Fruit fly (Drosophila melanogaster) whole organism, embryonic: Measurements from ENCODE around the gene feo.

ENCODE experiments used
- ATbp ChIP-seq: fragments of 200-800 bp; sonication (Bioruptor generic); optimal IDR thresholded peaks from 2 replicates; lab custom pipeline; 2017; ENCODE audit warnings: missing biosample characterization, mild to moderate bottlenecking, missing genetic modification characterization, missing genetic modification reagents
- Atf6 ChIP-seq: fragments of 200-800 bp; sonication (Bioruptor generic); IDR thresholded peaks from 2 replicates; pipeline ENCODE4 v1.3.6; 2022; ENCODE audit warnings: missing biosample characterization, missing genetic modification characterization
- CG10462 ChIP-seq: fragments of 200-800 bp; sonication (Bioruptor generic); optimal IDR thresholded peaks from 2 replicates; lab custom pipeline; 2016; ENCODE audit warnings: missing biosample characterization, missing genetic modification characterization
- CG10959 ChIP-seq: fragments of 200-800 bp; sonication (Bioruptor generic); IDR thresholded peaks from 2 replicates; pipeline ENCODE4 v1.3.6; 2022; ENCODE audit warnings: missing biosample characterization, missing genetic modification characterization
- CG11247 ChIP-seq: fragments of 200-800 bp; sonication (Bioruptor generic); IDR thresholded peaks from 2 replicates; pipeline ENCODE4 v1.3.6; 2022; ENCODE audit warnings: missing biosample characterization, missing genetic modification characterization
- CG11504 ChIP-seq: fragments of 200-800 bp; sonication (Bioruptor generic); optimal IDR thresholded peaks from 3 replicates; lab custom pipeline; 2019; ENCODE audit warnings: missing biosample characterization, mild to moderate bottlenecking, missing genetic modification characterization, moderate library complexity
- CG12219 ChIP-seq: fragments of 200-800 bp; sonication (Bioruptor generic); optimal IDR thresholded peaks from 3 replicates; lab custom pipeline; 2018; ENCODE audit warnings: missing biosample characterization, mild to moderate bottlenecking, missing genetic modification characterization
- CG15696 ChIP-seq: fragments of 200-800 bp; sonication (Bioruptor generic); optimal IDR thresholded peaks from 2 replicates; lab custom pipeline; 2019; ENCODE audit warnings: missing biosample characterization, mild to moderate bottlenecking, missing genetic modification characterization, moderate library complexity
- CG1832 ChIP-seq: fragments of 200-800 bp; sonication (Bioruptor generic); optimal IDR thresholded peaks from 2 replicates; lab custom pipeline; 2017; ENCODE audit warnings: missing biosample characterization, mild to moderate bottlenecking, missing genetic modification characterization, inconsistent platforms
- CG2889 ChIP-seq: fragments of 200-800 bp; sonication (Bioruptor generic); IDR thresholded peaks from 3 replicates; pipeline ENCODE4 v1.3.6; 2022; ENCODE audit warnings: missing biosample characterization, missing genetic modification characterization
- CG30020 ChIP-seq: fragments of 200-800 bp; optimal IDR thresholded peaks from 2 replicates; lab custom pipeline; 2019; ENCODE audit warnings: missing biosample characterization, mild to moderate bottlenecking, missing genetic modification characterization, moderate library complexity
- CG30403 ChIP-seq: fragments of 200-800 bp; sonication (Bioruptor generic); optimal IDR thresholded peaks from 3 replicates; lab custom pipeline; 2016; ENCODE audit warnings: missing biosample characterization, missing genetic modification characterization
- CG33557 ChIP-seq: fragments of 200-800 bp; sonication (Bioruptor generic); optimal IDR thresholded peaks from 2 replicates; lab custom pipeline; 2019; ENCODE audit warnings: missing biosample characterization, mild to moderate bottlenecking, missing genetic modification characterization, moderate library complexity
- CG3407 ChIP-seq: fragments of 200-800 bp; sonication (Bioruptor generic); optimal IDR thresholded peaks from 2 replicates; lab custom pipeline; 2018; ENCODE audit warnings: missing biosample characterization, mild to moderate bottlenecking, missing genetic modification characterization
- CG4820 ChIP-seq: fragments of 200-800 bp; sonication (Bioruptor generic); optimal IDR thresholded peaks from 3 replicates; lab custom pipeline; 2016; ENCODE audit warnings: missing biosample characterization, missing genetic modification characterization
- CG6272 ChIP-seq: fragments of 200-800 bp; sonication (Bioruptor generic); IDR thresholded peaks from 2 replicates; pipeline ENCODE4 v1.3.6; 2022; ENCODE audit warnings: missing biosample characterization, missing genetic modification characterization
- CG7786 ChIP-seq: fragments of 200-800 bp; sonication (Bioruptor generic); optimal IDR thresholded peaks from 2 replicates; lab custom pipeline; 2016; ENCODE audit warnings: missing biosample characterization, missing genetic modification characterization
- CG7839 ChIP-seq: fragments of 200-800 bp; sonication (Bioruptor generic); optimal IDR thresholded peaks from 3 replicates; lab custom pipeline; 2018; ENCODE audit warnings: missing biosample characterization, mild to moderate bottlenecking, missing genetic modification characterization, moderate library complexity
- CG8281 ChIP-seq: fragments of 200-800 bp; sonication (Bioruptor generic); optimal IDR thresholded peaks from 2 replicates; lab custom pipeline; 2018; ENCODE audit warnings: missing biosample characterization, mild to moderate bottlenecking, missing genetic modification characterization, moderate library complexity
- CG9215 ChIP-seq: fragments of 200-800 bp; sonication (Bioruptor generic); IDR thresholded peaks from 2 replicates; pipeline ENCODE4 v1.3.6; 2022; ENCODE audit warnings: missing biosample characterization, missing genetic modification characterization
- CG9609 ChIP-seq: fragments of 200-800 bp; sonication (Bioruptor generic); optimal IDR thresholded peaks from 3 replicates; lab custom pipeline; 2016; ENCODE audit warnings: missing biosample characterization, missing genetic modification characterization
- CG9817 ChIP-seq: fragments of 200-800 bp; sonication (Bioruptor generic); optimal IDR thresholded peaks from 2 replicates; lab custom pipeline; 2018; ENCODE audit warnings: missing biosample characterization, mild to moderate bottlenecking, missing genetic modification characterization, moderate library complexity
- Camta ChIP-seq: fragments of 200-800 bp; sonication (Bioruptor generic); optimal IDR thresholded peaks from 2 replicates; lab custom pipeline; 2016; ENCODE audit warnings: missing biosample characterization, missing genetic modification characterization
- Dfd ChIP-seq, 2 experiments: fragments of >200 bp; optimal IDR thresholded peaks; 2 replicates each; lab custom pipeline; 2017; ENCODE audit warnings: missing biosample characterization in 2 of 2, missing genetic modification characterization in 2 of 2
- Eip74EF ChIP-seq, 2 experiments: fragments of 200-800 bp in 1 of 2; fragments of >200 bp in 1 of 2; sonication (Bioruptor generic) in 1 of 2; optimal IDR thresholded peaks; 2 replicates each; lab custom pipeline; 2017 to 2019; ENCODE audit warnings: missing biosample characterization in 2 of 2, missing genetic modification characterization in 2 of 2, mild to moderate bottlenecking in 1 of 2, moderate library complexity in 1 of 2
- Opbp ChIP-seq: fragments of 200-800 bp; sonication (Bioruptor generic); IDR thresholded peaks from 3 replicates; pipeline ENCODE4 v1.3.6; 2022; ENCODE audit warnings: missing biosample characterization, missing genetic modification characterization; ENCODE audit not compliant: partially characterized antibody
- Xrp1 ChIP-seq: fragments of 200-800 bp; sonication (Bioruptor generic); IDR thresholded peaks from 2 replicates; pipeline ENCODE4 v1.3.6; 2022; ENCODE audit warnings: missing biosample characterization, missing genetic modification characterization
- ap ChIP-seq: fragments of 200-800 bp; sonication (Bioruptor generic); IDR thresholded peaks from 2 replicates; pipeline ENCODE4 v1.3.6; 2022; ENCODE audit warnings: missing biosample characterization, missing genetic modification characterization
- ase ChIP-seq: fragments of 200-800 bp; sonication (Bioruptor generic); IDR thresholded peaks from 3 replicates; pipeline ENCODE4 v1.3.6; 2022; ENCODE audit warnings: missing biosample characterization, missing genetic modification characterization
- ato ChIP-seq: fragments of 200-800 bp; sonication (Bioruptor generic); IDR thresholded peaks from 2 replicates; pipeline ENCODE4 v1.3.6; 2022; ENCODE audit warnings: missing biosample characterization, missing genetic modification characterization; ENCODE audit not compliant: partially characterized antibody
- az2 ChIP-seq: fragments of 200-800 bp; sonication (Bioruptor generic); optimal IDR thresholded peaks from 3 replicates; lab custom pipeline; 2016; ENCODE audit warnings: missing biosample characterization, missing genetic modification characterization
- bbx ChIP-seq: fragments of 200-800 bp; sonication (Bioruptor generic); IDR thresholded peaks from 2 replicates; pipeline ENCODE4 v1.3.6; 2022; ENCODE audit warnings: missing biosample characterization, missing genetic modification characterization; ENCODE audit not compliant: partially characterized antibody
- chn ChIP-seq: fragments of 200-800 bp; sonication (Bioruptor generic); optimal IDR thresholded peaks from 2 replicates; lab custom pipeline; 2016; ENCODE audit warnings: missing biosample characterization, missing genetic modification characterization
- corto ChIP-seq: fragments of 200-800 bp; sonication (Bioruptor generic); optimal IDR thresholded peaks from 2 replicates; lab custom pipeline; 2016; ENCODE audit warnings: missing biosample characterization, mild to moderate bottlenecking, missing genetic modification characterization, moderate library complexity
- cwo ChIP-seq: fragments of 200-800 bp; sonication (Bioruptor generic); optimal IDR thresholded peaks from 3 replicates; lab custom pipeline; 2017; ENCODE audit warnings: missing biosample characterization, missing genetic modification characterization, mild to moderate bottlenecking, moderate library complexity, missing genetic modification reagents
- dati ChIP-seq: fragments of 200-800 bp; sonication (Bioruptor generic); IDR thresholded peaks from 2 replicates; pipeline ENCODE4 v1.3.6; 2022; ENCODE audit warnings: missing biosample characterization, missing genetic modification characterization
- disco-r ChIP-seq: fragments of 200-800 bp; sonication (Bioruptor generic); optimal IDR thresholded peaks from 2 replicates; lab custom pipeline; 2016; ENCODE audit warnings: missing biosample characterization, missing genetic modification characterization
- emc ChIP-seq: fragments of 200-800 bp; sonication (Bioruptor generic); optimal IDR thresholded peaks from 2 replicates; lab custom pipeline; 2016; ENCODE audit warnings: missing biosample characterization, missing genetic modification characterization
- fru ChIP-seq: fragments of >200 bp; optimal IDR thresholded peaks from 2 replicates; lab custom pipeline; 2017
- grn ChIP-seq: fragments of 200-800 bp; sonication (Bioruptor generic); optimal IDR thresholded peaks from 3 replicates; lab custom pipeline; 2017; ENCODE audit warnings: missing biosample characterization, missing genetic modification characterization
- hth ChIP-seq: fragments of >200 bp; optimal IDR thresholded peaks from 2 replicates; lab custom pipeline; 2017; ENCODE audit warnings: inconsistent platforms
- kni ChIP-seq: fragments of 200-800 bp; sonication (Bioruptor generic); optimal IDR thresholded peaks from 3 replicates; lab custom pipeline; 2017; ENCODE audit warnings: mild to moderate bottlenecking, missing biosample characterization, missing genetic modification reagents, missing genetic modification characterization
- maf-S ChIP-seq: fragments of 200-800 bp; sonication (Bioruptor generic); optimal IDR thresholded peaks from 2 replicates; lab custom pipeline; 2016; ENCODE audit warnings: missing biosample characterization, missing genetic modification characterization
- ranshi ChIP-seq: fragments of 200-800 bp; sonication (Bioruptor generic); IDR thresholded peaks from 2 replicates; pipeline ENCODE4 v1.3.6; 2022; ENCODE audit warnings: missing biosample characterization, missing genetic modification characterization
- sc ChIP-seq, 3 experiments: fragments of >200 bp in 2 of 3; fragments of 200-800 bp in 1 of 3; sonication (Bioruptor generic) in 1 of 3; optimal IDR thresholded peaks; 2 replicates in 2 of 3; 3 replicates in 1 of 3; lab custom pipeline; 2017; ENCODE audit warnings: mild to moderate bottlenecking in 1 of 3, missing biosample characterization in 1 of 3, missing genetic modification characterization in 1 of 3, missing genetic modification reagents in 1 of 3
- schlank ChIP-seq: fragments of 200-800 bp; sonication (Bioruptor generic); optimal IDR thresholded peaks from 2 replicates; lab custom pipeline; 2018; ENCODE audit warnings: missing biosample characterization, mild to moderate bottlenecking, missing genetic modification characterization
- seq ChIP-seq: fragments of 200-800 bp; sonication (Bioruptor generic); IDR thresholded peaks from 2 replicates; pipeline ENCODE4 v1.3.6; 2022; ENCODE audit warnings: missing biosample characterization, missing genetic modification characterization
- slou ChIP-seq: fragments of 200-800 bp; sonication (Bioruptor generic); optimal IDR thresholded peaks from 3 replicates; lab custom pipeline; 2016; ENCODE audit warnings: missing biosample characterization, missing genetic modification characterization
- tio ChIP-seq: fragments of 200-800 bp; sonication (Bioruptor generic); optimal IDR thresholded peaks from 2 replicates; lab custom pipeline; 2017; ENCODE audit warnings: missing biosample characterization, missing genetic modification characterization, inconsistent platforms
- vvl ChIP-seq: fragments of 200-800 bp; sonication (Bioruptor generic); IDR thresholded peaks from 2 replicates; pipeline ENCODE4 v1.3.6; 2022; ENCODE audit warnings: missing biosample characterization, missing genetic modification characterization
- wdn ChIP-seq: fragments of 200-800 bp; sonication (Bioruptor generic); IDR thresholded peaks from 2 replicates; pipeline ENCODE4 v1.3.6; 2022; ENCODE audit warnings: missing biosample characterization, missing genetic modification characterization

The feo gene

dm6 chrX:10857376-10857775, 2.7 kb upstream of the feo start, which contains the start of the genes sofe and CG2186 (continued):
- TF ChIP-seq CG10959 (GFP tag; lab: Robert Waterston, UW) (no peak), CG11247 (GFP tag; lab: Robert Waterston, UW) (no peak), ato (GFP tag; lab: Robert Waterston, UW) (peak; percentile 62), Xrp1 (GFP tag; lab: Robert Waterston, UW) (peak; percentile 54; the same call in 1 of the 2 replicates), dati (no peak), disco-r (GFP tag; lab: Kevin White, UChicago) (no peak), CG9609 (GFP tag; lab: Kevin White, UChicago) (no peak), Dfd (GFP tag; optimal IDR thresholded peaks at IDR 0.05; lab: Kevin White, UChicago) (no peak), CG3407 (GFP tag; lab: Kevin White, UChicago) (no peak), CG30020 (tag; lab: Kevin White, UChicago) (peak; percentile 45), CG12219 (GFP tag; lab: Kevin White, UChicago) (no peak), CG7839 (tag; lab: Kevin White, UChicago) (no peak), ase (GFP tag; lab: Robert Waterston, UW) (no peak), Eip74EF (GFP tag; optimal IDR thresholded peaks at IDR 0.05; lab: Kevin White, UChicago) (no peak), maf-S (GFP tag; lab: Kevin White, UChicago) (no peak), CG9817 (peak; percentile 45), CG4820 (peak; percentile 11), CG33557 (GFP tag; lab: Kevin White, UChicago) (no peak), tio (GFP tag; lab: Kevin White, UChicago) (no peak), CG11504 (tag; lab: Kevin White, UChicago) (peak; percentile 86), corto (no peak), cwo (GFP tag; lab: Kevin White, UChicago) (no peak), ranshi (GFP tag; lab: Robert Waterston, UW) (0 out of 2 replicates have a peak, but pooled peaks have one; percentile 10), kni (GFP tag; lab: Kevin White, UChicago) (peak; percentile 2), ap (no peak), CG7786 (GFP tag; lab: Kevin White, UChicago) (peak; percentile 67), CG9215 (GFP tag; lab: Robert Waterston, UW) (peak; percentile 38; the same call in 1 of the 2 replicates), schlank (tag; lab: Kevin White, UChicago) (no peak), CG8281 (no peak), wdn (no peak), seq (GFP tag; lab: Robert Waterston, UW) (no peak), Opbp (GFP tag; lab: Robert Waterston, UW) (peak; percentile 75), Atf6 (GFP tag; lab: Robert Waterston, UW) (peak; percentile 40; the same call in 1 of the 2 replicates), fru (no peak), sc (optimal IDR thresholded peaks at IDR 0.05; lab: Kevin White, UChicago) (no peak), sc (GFP tag; optimal IDR thresholded peaks at IDR 0.05; lab: Kevin White, UChicago) (no peak), CG10462 (GFP tag; lab: Kevin White, UChicago) (no peak), CG6272 (GFP tag; lab: Robert Waterston, UW) (no peak), Camta (GFP tag; lab: Kevin White, UChicago) (peak; percentile 43), bbx (GFP tag; lab: Robert Waterston, UW) (peak; percentile 82), CG15696 (tag; lab: Kevin White, UChicago) (peak; percentile 47), emc (GFP tag; lab: Kevin White, UChicago) (no peak), chn (GFP tag; lab: Kevin White, UChicago) (peak; percentile 52), slou (GFP tag; lab: Kevin White, UChicago) (no peak), CG1832 (GFP tag; lab: Kevin White, UChicago) (no peak), ATbp (no peak), CG2889 (GFP tag; lab: Robert Waterston, UW) (no peak), hth (lab: Kevin White, UChicago) (no peak), vvl (peak; percentile 64; the same call in 1 of the 2 replicates), grn (no peak), az2 (peak; percentile 44), CG30403 (GFP tag; lab: Kevin White, UChicago) (peak; percentile 80)
